Worm (Caenorhabditis elegans): Measurements from ENCODE around the gene R01H2.8.

DNA sequence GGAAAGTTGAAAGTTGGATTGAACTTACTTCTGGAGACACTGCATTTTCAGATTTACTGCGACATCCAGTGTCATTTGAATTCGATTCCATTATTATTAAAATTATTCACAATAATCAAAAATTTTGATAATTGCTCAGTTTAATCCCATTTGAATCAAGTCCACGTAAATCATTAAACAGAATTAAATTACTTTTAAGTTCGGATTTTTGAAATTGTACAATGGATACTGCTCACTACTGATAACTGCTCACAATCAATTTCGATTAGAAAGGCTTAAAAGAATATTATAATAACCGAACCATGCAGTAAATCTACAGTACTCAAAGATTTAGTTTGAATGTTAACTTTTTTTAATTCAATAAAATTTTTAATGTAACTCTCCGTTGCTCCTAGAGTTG, 4.7 kb upstream of the R01H2.8 start, which contains the start of gene R01H2.4:
- TF ChIP-seq elt-1 (tag; optimal IDR thresholded peaks at IDR 0.05): no peak
- no peak for TF ChIP-seq ZK546.5 (tag; optimal IDR thresholded peaks at IDR 0.05)
- TF ChIP-seq mdl-1 (tag; optimal IDR thresholded peaks at IDR 0.05): no peak
- no peak for TF ChIP-seq pqm-1 (tag; optimal IDR thresholded peaks at IDR 0.05)
- no peak for TF ChIP-seq nhr-11 (tag; optimal IDR thresholded peaks at IDR 0.05)
- TF ChIP-seq jun-1 (tag; optimal IDR thresholded peaks at IDR 0.05): no peak
- TF ChIP-seq pha-4 (tag; optimal IDR thresholded peaks at IDR 0.05): no peak
- TF ChIP-seq nfya-1 (tag; optimal IDR thresholded peaks at IDR 0.05; ENCODE audit: insufficient read depth): no peak
- TF ChIP-seq elt-2 (tag; optimal IDR thresholded peaks at IDR 0.05): no peak
- TF ChIP-seq nhr-28 (tag; optimal IDR thresholded peaks at IDR 0.05): no peak

Measured in whole organism, L3 larva.